Worm (Caenorhabditis elegans): Measurements from ENCODE around the gene ctbp-1.

Gene ctbp-1

ce11 chrX:5841060-5841642 is 21.4 kb upstream of the ctbp-1 start, which contains the start of gene puf-9 (continued):
- TF ChIP-seq F44E2.7 (GFP tag; IDR thresholded peaks at IDR 0.05) (no peak), lsy-2 (tag; optimal IDR thresholded peaks at IDR 0.05) (peak; percentile 92 to 97), spr-3 (GFP tag; optimal IDR thresholded peaks at IDR 0.05) (peak; percentile 86), ceh-44 (GFP tag; IDR thresholded peaks at IDR 0.05) (peak; percentile 46; the same call in 1 of the 2 replicates), sdz-12 (GFP tag; optimal IDR thresholded peaks at IDR 0.05) (peak; percentile 80), mdt-29 (GFP tag; IDR thresholded peaks at IDR 0.05) (peak; percentile 94), vab-7 (GFP tag; IDR thresholded peaks at IDR 0.05) (peak; percentile 78), daf-16 (GFP tag; optimal IDR thresholded peaks at IDR 0.05) (peak; percentile 76 to 94), daf-16 (tag; optimal IDR thresholded peaks at IDR 0.05) (peak; percentile 98), zfp-2 (tag; optimal IDR thresholded peaks at IDR 0.05) (peak; percentile 99), F26F4.8 (GFP tag; conservative IDR thresholded peaks at IDR 0.05) (no peak), nhr-111 (GFP tag; optimal IDR thresholded peaks at IDR 0.05) (peak; percentile 72), Y75B8A.6 (GFP tag; IDR thresholded peaks at IDR 0.05) (peak; percentile 92), ceh-62 (tag; optimal IDR thresholded peaks at IDR 0.05) (no peak), nhr-237 (tag; optimal IDR thresholded peaks at IDR 0.05) (peak; percentile 79), ceh-20 (GFP tag; IDR thresholded peaks at IDR 0.05) (peak; percentile 98), rbr-2 (tag; optimal IDR thresholded peaks at IDR 0.05) (peak; percentile 98), R02D3.7 (tag; optimal IDR thresholded peaks at IDR 0.05) (peak; percentile 50), cey-2 (tag; optimal IDR thresholded peaks at IDR 0.05; ENCODE audit: borderline replicate concordance, insufficient read depth) (peak; percentile 90), ztf-11 (tag; optimal IDR thresholded peaks at IDR 0.05) (peak; percentile 69), ces-1 (GFP tag; optimal IDR thresholded peaks at IDR 0.05) (peak; percentile 12), F10B5.3 (tag; optimal IDR thresholded peaks at IDR 0.05) (peak; percentile 74), set-16 (GFP tag; IDR thresholded peaks at IDR 0.05) (peak; percentile 89), madf-5 (GFP tag; IDR thresholded peaks at IDR 0.05) (peak in 1 of 2 experiments; percentile 74; a peak in 2 of 4 replicates), lin-38 (GFP tag; IDR thresholded peaks at IDR 0.05) (peak; percentile 99), spr-1 (tag; optimal IDR thresholded peaks at IDR 0.05) (peak; percentile 92), nhr-48 (tag; optimal IDR thresholded peaks at IDR 0.05) (peak; percentile 96), tra-1 (GFP tag; IDR thresholded peaks at IDR 0.05) (peak; percentile 99), nhr-102 (tag; optimal IDR thresholded peaks at IDR 0.05) (peak; percentile 97), aly-2 (tag; optimal IDR thresholded peaks at IDR 0.05) (no peak), hlh-11 (tag; optimal IDR thresholded peaks at IDR 0.05) (peak; percentile 100), nhr-76 (tag; optimal IDR thresholded peaks at IDR 0.05) (peak; percentile 78), F49E8.2 (tag; optimal IDR thresholded peaks at IDR 0.05; ENCODE audit: borderline replicate concordance) (no peak), dmd-6 (GFP tag; IDR thresholded peaks at IDR 0.05) (peak; percentile 100), unc-130 (GFP tag; optimal IDR thresholded peaks at IDR 0.05) (no peak), hmg-1.1 (GFP tag; IDR thresholded peaks at IDR 0.05) (peak; percentile 99), tag-97 (GFP tag; IDR thresholded peaks at IDR 0.05) (no peak), ceh-32 (tag; optimal IDR thresholded peaks at IDR 0.05; ENCODE audit: poor library complexity) (peak; percentile 80), unc-39 (tag; optimal IDR thresholded peaks at IDR 0.05) (peak; percentile 67), fos-1 (tag; optimal IDR thresholded peaks at IDR 0.05) (peak; percentile 79), snpc-1.2 (GFP tag; IDR thresholded peaks at IDR 0.05) (0 out of 2 replicates have a peak, but pooled peaks have one; percentile 39), nhr-28 (tag; optimal IDR thresholded peaks at IDR 0.05) (peak; percentile 100), Y105C5A.15 (GFP tag; IDR thresholded peaks at IDR 0.05) (no peak), madf-9 (GFP tag; conservative IDR thresholded peaks at IDR 0.05) (peak; percentile 96), egl-43 (GFP tag; IDR thresholded peaks at IDR 0.05) (peak; percentile 89), lin-15B (tag; optimal IDR thresholded peaks at IDR 0.05) (peak; percentile 88), skn-1 (tag; optimal IDR thresholded peaks at IDR 0.05) (peak; percentile 81), mep-1 (tag; optimal IDR thresholded peaks at IDR 0.05) (peak; percentile 99), nhr-10 (tag; optimal IDR thresholded peaks at IDR 0.05) (peak; percentile 92), nhr-6 (tag; optimal IDR thresholded peaks at IDR 0.05) (peak; percentile 100), zag-1 (tag; optimal IDR thresholded peaks at IDR 0.05) (peak; percentile 78)
